Worm (Caenorhabditis elegans) whole organism, L4 larva: ENCODE data around the gene col-144.

Experiments
- ceh-82 ChIP-seq: sonication (generic microtip); optimal IDR thresholded peaks from 2 replicates; lab custom pipeline; 2017; ENCODE audit warnings: missing biosample characterization, missing genetic modification characterization
- dpl-1 ChIP-seq: fragments of 150-350 bp; optimal IDR thresholded peaks from 2 replicates; lab custom pipeline; 2014; ENCODE audit warnings: missing biosample characterization, missing genetic modification reagents, missing genetic modification characterization
- egl-27 ChIP-seq: sonication (generic microtip); optimal IDR thresholded peaks from 3 replicates; lab custom pipeline; 2017; ENCODE audit warnings: missing biosample characterization, missing genetic modification reagents, missing genetic modification characterization

- no peak for TF ChIP-seq egl-27 (tag; lab: Kevin White, UChicago)
- TF ChIP-seq ceh-82, result no peak
- no peak for TF ChIP-seq dpl-1 (GFP tag; lab: Kevin White, UChicago)
Measured at ce11 chrV:9148151-9148550, 12.3 kb downstream of the col-144 start.
